Worm (Caenorhabditis elegans) whole organism, dauer: ENCODE data around the gene C55A6.4.

Experiments used
- unc-62 ChIP-seq: sonication (generic microtip); optimal IDR thresholded peaks from 2 replicates; lab custom pipeline; 2017; ENCODE audit warnings: missing biosample characterization, missing genetic modification reagents, missing genetic modification characterization

Gene C55A6.4

ce11 chrV:11532535-11532853, 14.8 kb upstream of the C55A6.4 start:
- no peak for TF ChIP-seq unc-62 (GFP tag; lab: Kevin White, UChicago)

- TF ChIP-seq unc-62 (GFP tag; lab: Kevin White, UChicago), result no peak
These were observed 14.3 kb upstream of the C55A6.4 start for ce11 chrV:11531831-11532534.

- TF ChIP-seq unc-62 (GFP tag; lab: Kevin White, UChicago), result no peak
These were observed 13.4 kb upstream of the C55A6.4 start for ce11 chrV:11531100-11531499.

- no peak for TF ChIP-seq unc-62 (GFP tag; lab: Kevin White, UChicago)
These were observed 11.9 kb upstream of the C55A6.4 start for ce11 chrV:11529541-11529940.

- no peak for TF ChIP-seq unc-62 (GFP tag; lab: Kevin White, UChicago)
These were observed 11.1 kb upstream of the C55A6.4 start for ce11 chrV:11528633-11529327.

- TF ChIP-seq unc-62 (GFP tag; lab: Kevin White, UChicago), result no peak
These were observed 9.8 kb upstream of the C55A6.4 start, which contains the start of gene ccch-1 for ce11 chrV:11527531-11527930. ccch-1 (plus strand) TSS chrV:11527831.

- no peak for TF ChIP-seq unc-62 (GFP tag; lab: Kevin White, UChicago)
These were observed 9.3 kb upstream of the C55A6.4 start for ce11 chrV:11526927-11527491.

- no peak for TF ChIP-seq unc-62 (GFP tag; lab: Kevin White, UChicago)
These were observed 7.6 kb upstream of the C55A6.4 start for ce11 chrV:11525338-11525737.

- TF ChIP-seq unc-62 (GFP tag; lab: Kevin White, UChicago), result no peak
These were observed 3.8 kb upstream of the C55A6.4 start, which contains the start of gene pafo-1 for ce11 chrV:11521448-11521847. pafo-1 (plus strand) TSS chrV:11521703.

ce11 chrV:11520215-11520614, 2.5 kb upstream of the C55A6.4 start, which contains the start of the genes C55A6.11 and C55A6.7:
C55A6.11 (plus strand) TSS chrV:11520515.
C55A6.7 (minus strand) TSS chrV:11520530.
- TF ChIP-seq unc-62 (GFP tag; lab: Kevin White, UChicago), result no peak

ce11 chrV:11516141-11516591, 1.5 kb downstream of the C55A6.4 start, which contains the start of gene sdz-8:
sdz-8 (minus strand) TSS chrV:11516191.
- TF ChIP-seq unc-62 (GFP tag; lab: Kevin White, UChicago), result no peak

ce11 chrV:11515145-11515544, 2.5 kb downstream of the C55A6.4 start:
- no peak for TF ChIP-seq unc-62 (GFP tag; lab: Kevin White, UChicago)

ce11 chrV:11514677-11515076, 3.0 kb downstream of the C55A6.4 start, which contains the start of gene C55A6.6:
C55A6.6 (minus strand) TSS chrV:11514737.
- TF ChIP-seq unc-62 (GFP tag; lab: Kevin White, UChicago), result no peak

- no peak for TF ChIP-seq unc-62 (GFP tag; lab: Kevin White, UChicago)
These were observed 4.3 kb downstream of the C55A6.4 start, which contains the start of gene C55A6.3 for ce11 chrV:11513432-11513831. C55A6.3 (minus strand) TSS chrV:11513532.

- no peak for TF ChIP-seq unc-62 (GFP tag; lab: Kevin White, UChicago)
These were observed 8.9 kb downstream of the C55A6.4 start, which contains the start of gene ttll-5 for ce11 chrV:11508773-11509172. ttll-5 (plus strand) TSS chrV:11509060.

ce11 chrV:11506347-11506746, 11.3 kb downstream of the C55A6.4 start:
- no peak for TF ChIP-seq unc-62 (GFP tag; lab: Kevin White, UChicago)
